Worm (Caenorhabditis elegans) whole organism, late embryonic: ENCODE results near the gene gmeb-3.
"Not testable (repeated sequence)": the region's sequence is repeated elsewhere in the genome, so short reads cannot be mapped to it uniquely, and the experiment has no call there.

ENCODE experiments used
- C38D4.7 ChIP-seq: fragments of 200-800 bp; sonication (Bioruptor generic); optimal IDR thresholded peaks from 2 replicates; lab custom pipeline; 2018; ENCODE audit warnings: mild to moderate bottlenecking, missing genetic modification characterization, moderate library complexity, missing compliant biosample characterization
- F13H6.1 ChIP-seq: sonication (generic microtip); optimal IDR thresholded peaks from 2 replicates; lab custom pipeline; 2016; ENCODE audit warnings: missing genetic modification characterization, missing compliant biosample characterization
- T23F11.4 ChIP-seq: fragments of 200-800 bp; sonication (Bioruptor generic); optimal IDR thresholded peaks from 2 replicates; lab custom pipeline; 2018; ENCODE audit warnings: mild to moderate bottlenecking, missing genetic modification characterization, missing compliant biosample characterization
- ceh-14 ChIP-seq: sonication (generic microtip); optimal IDR thresholded peaks from 2 replicates; lab custom pipeline; 2016; ENCODE audit warnings: missing genotype, missing genetic modification characterization, missing compliant biosample characterization
- ceh-18 ChIP-seq: sonication (generic microtip); optimal IDR thresholded peaks from 2 replicates; lab custom pipeline; 2016; ENCODE audit warnings: missing genetic modification characterization, missing compliant biosample characterization
- ceh-22 ChIP-seq: sonication (generic microtip); optimal IDR thresholded peaks from 2 replicates; lab custom pipeline; 2017; ENCODE audit warnings: missing biosample characterization, missing genetic modification characterization
- ceh-24 ChIP-seq: sonication (generic microtip); optimal IDR thresholded peaks from 2 replicates; lab custom pipeline; 2016; ENCODE audit warnings: mild to moderate bottlenecking, missing genetic modification characterization, missing compliant biosample characterization
- ceh-30 ChIP-seq: fragments of 150-350 bp; optimal IDR thresholded peaks from 2 replicates; lab custom pipeline; 2014; ENCODE audit warnings: missing biosample characterization, missing genetic modification characterization
- ceh-34 ChIP-seq: sonication (generic microtip); optimal IDR thresholded peaks from 2 replicates; lab custom pipeline; 2016; ENCODE audit warnings: mild to moderate bottlenecking, missing genetic modification characterization, missing compliant biosample characterization
- ceh-45 ChIP-seq: fragments of 200-800 bp; sonication (Bioruptor generic); IDR thresholded peaks from 2 replicates; pipeline ENCODE4 v1.3.6; 2022; ENCODE audit warnings: missing genetic modification reagents, missing genetic modification characterization, missing compliant biosample characterization
- ceh-9 ChIP-seq: sonication (generic microtip); optimal IDR thresholded peaks from 2 replicates; lab custom pipeline; 2016; ENCODE audit warnings: mild to moderate bottlenecking, missing genetic modification characterization, inconsistent platforms, missing compliant biosample characterization
- dve-1 ChIP-seq: sonication (generic microtip); optimal IDR thresholded peaks from 2 replicates; lab custom pipeline; 2017; ENCODE audit warnings: antibody characterized with exemption, mild to moderate bottlenecking, missing genetic modification characterization, missing compliant biosample characterization
- elt-4 ChIP-seq: sonication (generic microtip); optimal IDR thresholded peaks from 2 replicates; lab custom pipeline; 2016; ENCODE audit warnings: missing genetic modification characterization, missing compliant biosample characterization
- fkh-10 ChIP-seq: fragments of 150-350 bp; optimal IDR thresholded peaks from 2 replicates; lab custom pipeline; 2014; ENCODE audit warnings: missing biosample characterization, missing genetic modification reagents, missing genetic modification characterization
- hlh-15 ChIP-seq: sonication (generic microtip); optimal IDR thresholded peaks from 2 replicates; lab custom pipeline; 2016; ENCODE audit warnings: missing genetic modification characterization, missing compliant biosample characterization
- hlh-30 ChIP-seq: sonication (generic microtip); optimal IDR thresholded peaks from 2 replicates; lab custom pipeline; 2017; ENCODE audit warnings: antibody characterized with exemption, missing genetic modification characterization, missing compliant biosample characterization; ENCODE audit not compliant: insufficient read depth
- madf-2 ChIP-seq: sonication (generic microtip); optimal IDR thresholded peaks from 2 replicates; lab custom pipeline; 2017; ENCODE audit warnings: missing genetic modification characterization, missing compliant biosample characterization
- mec-3 ChIP-seq: sonication (generic microtip); optimal IDR thresholded peaks from 2 replicates; lab custom pipeline; 2016; ENCODE audit warnings: borderline replicate concordance, missing genetic modification characterization, missing compliant biosample characterization
- nfya-1 ChIP-seq: sonication (generic microtip); optimal IDR thresholded peaks from 2 replicates; lab custom pipeline; 2017; ENCODE audit warnings: missing genetic modification characterization, mild to moderate bottlenecking, missing compliant biosample characterization, antibody characterized with exemption, moderate library complexity
- nhr-232 ChIP-seq: sonication (generic microtip); optimal IDR thresholded peaks from 2 replicates; lab custom pipeline; 2016; ENCODE audit warnings: missing genetic modification characterization, missing compliant biosample characterization
- pag-3 ChIP-seq: sonication (generic microtip); optimal IDR thresholded peaks from 2 replicates; lab custom pipeline; 2016; ENCODE audit warnings: missing compliant biosample characterization, missing genetic modification characterization, borderline replicate concordance
- pax-1 ChIP-seq: fragments of 150-350 bp; optimal IDR thresholded peaks from 2 replicates; lab custom pipeline; 2014; ENCODE audit warnings: missing biosample characterization, missing genetic modification characterization
- pha-2 ChIP-seq: sonication (generic microtip); optimal IDR thresholded peaks from 2 replicates; lab custom pipeline; 2017; ENCODE audit warnings: mild to moderate bottlenecking, missing genetic modification characterization, missing compliant biosample characterization
- pha-4 ChIP-seq: fragments of 150-350 bp; optimal IDR thresholded peaks from 2 replicates; lab custom pipeline; 2018; ENCODE audit warnings: missing biosample characterization, missing genetic modification reagents, missing genetic modification characterization
- pqm-1 ChIP-seq: sonication (generic microtip); optimal IDR thresholded peaks from 2 replicates; lab custom pipeline; 2016; ENCODE audit warnings: missing genetic modification characterization, missing compliant biosample characterization
- ref-2 ChIP-seq: sonication (generic microtip); optimal IDR thresholded peaks from 2 replicates; lab custom pipeline; 2016; ENCODE audit warnings: missing genetic modification characterization, missing compliant biosample characterization
- rnt-1 ChIP-seq: sonication (generic microtip); optimal IDR thresholded peaks from 2 replicates; lab custom pipeline; 2016; ENCODE audit warnings: missing genetic modification characterization, missing compliant biosample characterization
- sox-2 ChIP-seq: fragments of 200-800 bp; sonication (Bioruptor generic); IDR thresholded peaks from 2 replicates; pipeline ENCODE4 v1.3.6; 2022; ENCODE audit warnings: missing genetic modification reagents, missing genetic modification characterization, missing compliant biosample characterization
- syd-9 ChIP-seq: sonication (generic microtip); optimal IDR thresholded peaks from 2 replicates; lab custom pipeline; 2016; ENCODE audit warnings: mild to moderate bottlenecking, missing genetic modification characterization, moderate library complexity, missing compliant biosample characterization
- tbx-2 ChIP-seq: sonication (generic microtip); optimal IDR thresholded peaks from 2 replicates; lab custom pipeline; 2016; ENCODE audit warnings: missing genetic modification characterization, missing compliant biosample characterization
- tbx-7 ChIP-seq: sonication (generic microtip); optimal IDR thresholded peaks from 2 replicates; lab custom pipeline; 2016; ENCODE audit warnings: missing genotype, missing genetic modification characterization, missing compliant biosample characterization
- unc-3 ChIP-seq, 2 experiments: fragments of 200-800 bp in 1 of 2; sonication (Bioruptor generic) in 1 of 2; sonication (generic microtip) in 1 of 2; conservative IDR thresholded peaks in 1 of 2; optimal IDR thresholded peaks in 1 of 2; 2 replicates each; pipeline versions ENCODE4 v1.3.6 to Lab custom; 2016 to 2022; ENCODE audit warnings: missing compliant biosample characterization in 2 of 2, missing genetic modification characterization in 2 of 2, missing genetic modification reagents in 1 of 2
- unc-42 ChIP-seq: sonication (generic microtip); optimal IDR thresholded peaks from 2 replicates; lab custom pipeline; 2016; ENCODE audit warnings: missing genotype, missing genetic modification characterization, missing compliant biosample characterization
- unc-55 ChIP-seq: sonication (generic microtip); optimal IDR thresholded peaks from 2 replicates; lab custom pipeline; 2017; ENCODE audit warnings: missing biosample characterization, missing genetic modification reagents, missing genetic modification characterization
- unc-86 ChIP-seq: sonication (generic microtip); optimal IDR thresholded peaks from 2 replicates; lab custom pipeline; 2016; ENCODE audit warnings: missing genetic modification characterization, missing compliant biosample characterization
- ztf-16 ChIP-seq: sonication (generic microtip); optimal IDR thresholded peaks from 2 replicates; lab custom pipeline; 2017; ENCODE audit warnings: missing genetic modification characterization, missing compliant biosample characterization

The gmeb-3 gene

ce11 chrIII:3770370-3770769, 2.1 kb downstream of the gmeb-3 start:
- peak; percentile 28; the same call in 1 of the 2 replicates for TF ChIP-seq sox-2 (GFP tag; lab: Robert Waterston, UW)
- peak; percentile 66 for TF ChIP-seq ceh-45
- TF ChIP-seq unc-3 (GFP tag; conservative IDR thresholded peaks at IDR 0.05; lab: Robert Waterston, UW) = peak; percentile 87
- TF ChIP-seq unc-3 (tag; optimal IDR thresholded peaks at IDR 0.05; lab: Kevin White, UChicago) = not testable (repeated sequence)
- TF ChIP-seq, all 69 proteins: peak for 3; not testable (repeated sequence) for 66

- no peak for TF ChIP-seq pax-1 (tag; lab: Kevin White, UChicago)
- no peak for TF ChIP-seq nhr-232 (tag; lab: Kevin White, UChicago)
- no peak for TF ChIP-seq tbx-2 (tag; lab: Kevin White, UChicago)
- TF ChIP-seq unc-42 (tag; lab: Kevin White, UChicago) = no peak
- no peak for TF ChIP-seq mec-3 (tag; lab: Kevin White, UChicago)
- no peak for TF ChIP-seq ceh-22 (tag; lab: Kevin White, UChicago)
- TF ChIP-seq tbx-7 (tag; lab: Kevin White, UChicago) = no peak
- TF ChIP-seq ceh-24 (tag; lab: Kevin White, UChicago) = no peak
- TF ChIP-seq hlh-30 (tag; lab: Kevin White, UChicago) = no peak
- TF ChIP-seq syd-9 (tag; lab: Kevin White, UChicago) = no peak
- no peak for TF ChIP-seq C38D4.7 (GFP tag; lab: Kevin White, UChicago)
- TF ChIP-seq elt-4 = no peak
- TF ChIP-seq unc-3 (GFP tag; conservative IDR thresholded peaks at IDR 0.05; lab: Robert Waterston, UW) = no peak
- TF ChIP-seq unc-3 (tag; optimal IDR thresholded peaks at IDR 0.05; lab: Kevin White, UChicago) = no peak
- no peak for TF ChIP-seq ceh-14
- no peak for TF ChIP-seq nfya-1 (tag; lab: Kevin White, UChicago)
- no peak for TF ChIP-seq F13H6.1 (tag; lab: Kevin White, UChicago)
- no peak for TF ChIP-seq fkh-10 (GFP tag; lab: Kevin White, UChicago)
- TF ChIP-seq ztf-16 (tag; lab: Kevin White, UChicago) = no peak
- TF ChIP-seq pha-4 = no peak
- TF ChIP-seq dve-1 (tag; lab: Kevin White, UChicago) = no peak
Observed at ce11 chrIII:3773173-3773572, 4.9 kb downstream of the gmeb-3 start, which contains the start of gene lec-4. lec-4 (minus strand) TSS chrIII:3773326.

- TF ChIP-seq ref-2 (tag; lab: Kevin White, UChicago) (peak; percentile 4), unc-3 (GFP tag; conservative IDR thresholded peaks at IDR 0.05; lab: Robert Waterston, UW) (no peak), unc-3 (tag; optimal IDR thresholded peaks at IDR 0.05; lab: Kevin White, UChicago) (no peak)
Observed at ce11 chrIII:3774550-3774949, 6.2 kb downstream of the gmeb-3 start.

DNA sequence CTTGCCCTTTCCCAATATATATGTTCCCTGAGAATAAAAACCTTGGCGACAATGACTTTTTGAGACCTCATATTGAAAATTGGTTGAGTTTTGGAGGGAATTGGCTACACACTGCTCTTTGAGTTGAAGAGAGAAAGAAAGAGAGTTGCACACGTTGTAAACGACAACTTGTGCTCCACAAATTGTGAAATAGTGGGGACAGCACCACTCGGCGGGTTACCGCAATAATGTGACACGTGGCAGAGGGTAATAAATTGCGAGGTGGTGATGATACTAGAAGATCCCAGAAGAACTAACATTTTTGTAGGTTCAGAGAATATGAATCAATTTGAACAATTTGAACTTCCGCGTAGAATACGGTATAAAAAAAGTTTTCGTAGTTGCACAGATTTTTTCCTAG, 13.5 kb downstream of the gmeb-3 start:
- TF ChIP-seq hlh-30 (tag; lab: Kevin White, UChicago) = no peak
- TF ChIP-seq unc-86 (tag; lab: Kevin White, UChicago) = no peak
- no peak for TF ChIP-seq mec-3 (tag; lab: Kevin White, UChicago)
- peak; percentile 34 for TF ChIP-seq rnt-1 (tag; lab: Kevin White, UChicago)

- peak; percentile 13 for TF ChIP-seq nfya-1 (tag; lab: Kevin White, UChicago)
- no peak for TF ChIP-seq F13H6.1 (tag; lab: Kevin White, UChicago)
- no peak for TF ChIP-seq ceh-9 (tag; lab: Kevin White, UChicago)
- TF ChIP-seq pqm-1 (tag; lab: Kevin White, UChicago) = no peak
- no peak for TF ChIP-seq fkh-10 (GFP tag; lab: Kevin White, UChicago)
- TF ChIP-seq ceh-18 (tag; lab: Kevin White, UChicago) = peak; percentile 74
- TF ChIP-seq madf-2 (tag; lab: Kevin White, UChicago) = no peak
- no peak for TF ChIP-seq T23F11.4 (GFP tag; lab: Kevin White, UChicago)
- TF ChIP-seq ceh-34 = no peak
- no peak for TF ChIP-seq hlh-15 (tag; lab: Kevin White, UChicago)
- peak; percentile 59 for TF ChIP-seq unc-55 (GFP tag; lab: Kevin White, UChicago)
- no peak for TF ChIP-seq syd-9 (tag; lab: Kevin White, UChicago)
- TF ChIP-seq ceh-30 (tag; lab: Kevin White, UChicago) = no peak
- no peak for TF ChIP-seq pag-3
- no peak for TF ChIP-seq mec-3 (tag; lab: Kevin White, UChicago)
- TF ChIP-seq rnt-1 (tag; lab: Kevin White, UChicago) = peak; percentile 28
- no peak for TF ChIP-seq pha-2 (tag; lab: Kevin White, UChicago)
- TF ChIP-seq, all 69 proteins: peak for 4
Observed at ce11 chrIII:3782853-3783252, 14.6 kb downstream of the gmeb-3 start.
